Worm (Caenorhabditis elegans) whole organism, midembryonic: Measurements from ENCODE around the gene F54H12.5.
A peak's percentile ranks its signal among the peaks of the same experiment; 100 is the strongest.

Experiments
- T22C8.4 ChIP-seq: fragments of 200-800 bp; sonication (Bioruptor generic); IDR thresholded peaks from 2 replicates; pipeline ENCODE4 v1.3.6; 2022; ENCODE audit warnings: missing genetic modification characterization, missing compliant biosample characterization
- cog-1 ChIP-seq: sonication (generic microtip); optimal IDR thresholded peaks from 2 replicates; lab custom pipeline; 2016; ENCODE audit warnings: missing genetic modification characterization, missing compliant biosample characterization
- flt-1 ChIP-seq: fragments of 200-800 bp; sonication (Bioruptor generic); IDR thresholded peaks from 2 replicates; pipeline ENCODE4 v1.3.6; 2022; ENCODE audit warnings: missing genetic modification characterization, missing compliant biosample characterization
- klf-2 ChIP-seq: fragments of 200-800 bp; sonication (Bioruptor generic); conservative IDR thresholded peaks from 2 replicates; pipeline ENCODE4 v1.3.6; 2022; ENCODE audit warnings: missing genetic modification reagents, missing genetic modification characterization, missing compliant biosample characterization
- med-1 ChIP-seq: sonication (generic microtip); optimal IDR thresholded peaks from 2 replicates; lab custom pipeline; 2017; ENCODE audit warnings: missing genetic modification characterization, mild to moderate bottlenecking, missing compliant biosample characterization, antibody characterized with exemption, missing genetic modification reagents; ENCODE audit not compliant: insufficient read depth
- ref-1 ChIP-seq: fragments of 200-800 bp; sonication (Bioruptor generic); conservative IDR thresholded peaks from 2 replicates; pipeline ENCODE4 v1.3.6; 2022; ENCODE audit warnings: missing genetic modification reagents, missing genetic modification characterization, missing compliant biosample characterization
- tab-1 ChIP-seq: fragments of 200-800 bp; sonication (Bioruptor generic); IDR thresholded peaks from 2 replicates; pipeline ENCODE4 v1.3.6; 2022; ENCODE audit warnings: missing genetic modification characterization, missing compliant biosample characterization
- ztf-23 ChIP-seq: fragments of 200-800 bp; sonication (Bioruptor generic); IDR thresholded peaks from 2 replicates; pipeline ENCODE4 v1.3.6; 2022; ENCODE audit warnings: missing genetic modification reagents, missing genetic modification characterization, missing compliant biosample characterization
- ztf-29 ChIP-seq: fragments of 200-800 bp; sonication (Bioruptor generic); IDR thresholded peaks from 2 replicates; pipeline ENCODE4 v1.3.6; 2022; ENCODE audit warnings: missing genetic modification reagents, missing genetic modification characterization, missing compliant biosample characterization

The F54H12.5 gene

DNA sequence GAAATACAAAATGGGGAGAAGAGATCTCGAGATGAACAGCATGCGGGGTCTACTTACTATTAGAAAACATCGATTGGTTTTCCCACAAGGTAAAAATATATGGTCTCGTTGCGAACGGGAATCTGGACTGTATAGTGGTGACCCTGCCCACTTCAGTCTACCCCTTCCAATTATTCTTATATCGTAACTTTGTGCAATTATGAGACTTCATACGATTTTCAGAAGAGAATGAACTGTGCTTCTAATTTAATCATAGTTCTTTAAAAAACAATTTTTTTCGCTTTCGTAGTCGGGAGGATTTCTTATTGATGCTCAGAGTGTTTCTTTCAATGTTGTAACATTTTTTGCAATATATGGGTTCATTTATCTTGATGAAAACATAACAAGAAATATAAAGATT, at the start of gene F54H12.5:
TSS of gene F54H12.5 (minus strand) at position 101 of the 400 bp plus-strand sequence.
- no peak for TF ChIP-seq flt-1 (GFP tag; lab: Robert Waterston, UW)
- no peak for TF ChIP-seq cog-1
- no peak for TF ChIP-seq klf-2 (GFP tag; lab: Robert Waterston, UW)
- no peak for TF ChIP-seq ref-1 (GFP tag; lab: Robert Waterston, UW)
- TF ChIP-seq med-1 (GFP tag; lab: Kevin White, UChicago): no peak
- TF ChIP-seq T22C8.4: no peak
- TF ChIP-seq ztf-23: no peak
- TF ChIP-seq ztf-29 (GFP tag; lab: Robert Waterston, UW): no peak
- TF ChIP-seq tab-1: no peak

DNA sequence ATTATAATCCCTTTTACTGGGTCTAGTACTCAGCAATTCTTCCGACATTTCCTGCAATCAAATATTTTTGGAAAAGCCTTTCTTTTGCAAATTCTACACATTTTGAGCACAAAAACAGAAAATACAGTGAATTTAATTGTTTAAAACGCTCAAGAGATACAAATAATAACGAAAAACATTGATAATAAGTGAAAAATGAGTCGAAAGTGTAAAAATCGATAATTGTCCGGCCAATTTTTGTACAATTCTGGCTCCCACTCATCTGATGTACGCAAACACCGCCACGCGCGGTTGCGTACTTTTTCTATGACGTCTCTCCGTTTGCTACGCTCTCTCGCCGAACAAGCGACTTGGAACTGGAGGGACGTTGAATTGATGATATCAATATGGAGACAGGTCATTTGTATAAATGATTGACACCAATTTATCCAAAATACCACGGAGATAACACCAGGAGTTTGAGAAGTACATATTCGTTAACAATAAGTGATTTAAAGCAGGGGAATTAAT, 48.9 kb upstream of the F54H12.5 start, which contains the start of gene lin-36:
TSS of gene lin-36 (minus strand) at position 51 of the 510 bp plus-strand sequence.
- TF ChIP-seq T22C8.4: peak; percentile 90
- TF ChIP-seq flt-1 (GFP tag; lab: Robert Waterston, UW): peak; percentile 48; the same call in 1 of the 2 replicates
- TF ChIP-seq ztf-29 (GFP tag; lab: Robert Waterston, UW): no peak
- no peak for TF ChIP-seq klf-2 (GFP tag; lab: Robert Waterston, UW)
- no peak for TF ChIP-seq ref-1 (GFP tag; lab: Robert Waterston, UW)
- peak; percentile 53; the same call in 1 of the 2 replicates for TF ChIP-seq ztf-23
- peak; percentile 84 for TF ChIP-seq cog-1
- TF ChIP-seq tab-1: no peak
- no peak for TF ChIP-seq med-1 (GFP tag; lab: Kevin White, UChicago)

ce11 chrIII:8017053-8017452, 45.1 kb upstream of the F54H12.5 start:
- TF ChIP-seq ztf-29 (GFP tag; lab: Robert Waterston, UW): no peak
- no peak for TF ChIP-seq med-1 (GFP tag; lab: Kevin White, UChicago)
- TF ChIP-seq T22C8.4: no peak
- TF ChIP-seq flt-1 (GFP tag; lab: Robert Waterston, UW): no peak
- no peak for TF ChIP-seq ztf-23
- TF ChIP-seq tab-1: no peak
- no peak for TF ChIP-seq cog-1
- TF ChIP-seq klf-2 (GFP tag; lab: Robert Waterston, UW): no peak
- TF ChIP-seq ref-1 (GFP tag; lab: Robert Waterston, UW): no peak

- no peak for TF ChIP-seq ztf-23
- TF ChIP-seq cog-1: no peak
- TF ChIP-seq tab-1: no peak
- TF ChIP-seq flt-1 (GFP tag; lab: Robert Waterston, UW): no peak
- no peak for TF ChIP-seq T22C8.4
- no peak for TF ChIP-seq ref-1 (GFP tag; lab: Robert Waterston, UW)
- no peak for TF ChIP-seq klf-2 (GFP tag; lab: Robert Waterston, UW)
- no peak for TF ChIP-seq ztf-29 (GFP tag; lab: Robert Waterston, UW)
- no peak for TF ChIP-seq med-1 (GFP tag; lab: Kevin White, UChicago)
Measured at ce11 chrIII:8016438-8016837, 44.5 kb upstream of the F54H12.5 start, which contains the start of gene F44B9.5. F44B9.5 (minus strand) TSS chrIII:8016538.

DNA sequence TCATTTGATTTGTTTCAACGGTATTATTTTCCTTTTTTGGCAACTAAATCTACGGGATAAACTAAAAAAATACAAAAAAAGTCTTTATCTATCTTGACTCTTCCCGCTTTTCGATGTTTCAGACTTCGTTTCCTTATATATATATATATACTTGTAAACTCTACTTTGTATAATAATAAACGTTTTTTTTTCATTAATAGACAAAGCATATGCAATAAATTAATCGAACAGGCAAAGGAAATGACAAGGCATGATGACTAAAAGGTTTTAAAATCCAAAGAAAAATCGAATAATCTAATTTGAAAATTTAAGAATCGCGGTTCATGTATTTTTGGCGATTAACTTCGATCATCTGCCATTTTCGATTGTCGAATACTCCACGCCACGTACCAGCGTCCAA, 41.6 kb upstream of the F54H12.5 start:
- TF ChIP-seq ztf-29 (GFP tag; lab: Robert Waterston, UW) (no peak), klf-2 (GFP tag; lab: Robert Waterston, UW) (no peak), ref-1 (GFP tag; lab: Robert Waterston, UW) (no peak), cog-1 (no peak), ztf-23 (no peak), flt-1 (GFP tag; lab: Robert Waterston, UW) (no peak), med-1 (GFP tag; lab: Kevin White, UChicago) (no peak), T22C8.4 (no peak), tab-1 (no peak)

DNA sequence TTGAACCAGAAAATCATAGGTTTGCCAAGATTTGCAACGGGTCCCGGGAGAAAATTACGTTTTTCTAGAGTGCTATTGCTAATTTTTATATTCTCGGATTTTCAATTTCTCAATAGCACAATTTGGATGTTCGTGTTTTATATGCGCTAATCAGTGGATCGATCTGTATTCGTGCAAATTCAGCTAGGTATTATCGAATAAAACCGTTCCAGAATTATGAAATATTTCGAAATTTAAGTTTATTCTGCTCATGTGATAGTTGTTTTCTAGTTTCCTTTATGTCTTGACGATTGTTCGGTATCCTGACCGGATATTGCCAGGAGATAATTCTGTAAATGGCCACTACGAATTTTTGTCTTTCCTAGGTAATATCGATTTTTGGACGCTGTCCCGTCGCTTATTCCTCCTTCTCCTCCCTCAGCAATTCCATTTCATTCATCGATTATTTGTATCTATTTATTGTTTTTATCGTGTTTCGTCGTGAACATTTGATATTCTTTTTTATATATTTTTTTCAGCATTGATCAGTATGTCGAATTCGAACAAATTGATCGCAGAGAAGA, 38.4 kb upstream of the F54H12.5 start, which contains the start of gene cit-1.2:
TSS of gene cit-1.2 (plus strand) at position 513 of the 563 bp plus-strand sequence.
- TF ChIP-seq ref-1 (GFP tag; lab: Robert Waterston, UW): no peak
- TF ChIP-seq flt-1 (GFP tag; lab: Robert Waterston, UW): no peak
- no peak for TF ChIP-seq med-1 (GFP tag; lab: Kevin White, UChicago)
- no peak for TF ChIP-seq klf-2 (GFP tag; lab: Robert Waterston, UW)
- no peak for TF ChIP-seq T22C8.4
- no peak for TF ChIP-seq ztf-29 (GFP tag; lab: Robert Waterston, UW)
- TF ChIP-seq tab-1: no peak
- TF ChIP-seq cog-1: no peak
- no peak for TF ChIP-seq ztf-23

ce11 chrIII:8009769-8010168, 37.8 kb upstream of the F54H12.5 start, which contains the start of gene cit-1.1:
cit-1.1 (minus strand) TSS chrIII:8009821.
- TF ChIP-seq ztf-23: no peak
- TF ChIP-seq med-1 (GFP tag; lab: Kevin White, UChicago): no peak
- no peak for TF ChIP-seq tab-1
- no peak for TF ChIP-seq ref-1 (GFP tag; lab: Robert Waterston, UW)
- TF ChIP-seq T22C8.4: no peak
- TF ChIP-seq ztf-29 (GFP tag; lab: Robert Waterston, UW): no peak
- no peak for TF ChIP-seq cog-1
- no peak for TF ChIP-seq flt-1 (GFP tag; lab: Robert Waterston, UW)
- no peak for TF ChIP-seq klf-2 (GFP tag; lab: Robert Waterston, UW)

ce11 chrIII:8004091-8004490, 32.1 kb upstream of the F54H12.5 start, which contains the start of gene C06G4.6:
C06G4.6 (plus strand) TSS chrIII:8004391.
- TF ChIP-seq cog-1 (no peak), ztf-23 (no peak), ref-1 (GFP tag; lab: Robert Waterston, UW) (no peak)

ce11 chrIII:8001557-8001956, 29.6 kb upstream of the F54H12.5 start:
- no peak for TF ChIP-seq med-1 (GFP tag; lab: Kevin White, UChicago)
- TF ChIP-seq tab-1: no peak
